Worm (Caenorhabditis elegans) whole organism, early embryonic: ENCODE measurements around the gene T03F6.10.

Source experiments
- aly-1 ChIP-seq: sonication (generic microtip); optimal IDR thresholded peaks from 2 replicates; lab custom pipeline; 2016; ENCODE audit warnings: missing genetic modification characterization, missing compliant biosample characterization
- ama-1 ChIP-seq: fragments of 150-350 bp; optimal IDR thresholded peaks from 2 replicates; lab custom pipeline; 2014
- ceh-13 ChIP-seq: fragments of 200-800 bp; sonication (Bioruptor generic); optimal IDR thresholded peaks from 2 replicates; lab custom pipeline; 2018; ENCODE audit warnings: mild to moderate bottlenecking, missing genetic modification characterization, missing compliant biosample characterization
- ets-7 ChIP-seq: sonication (generic microtip); optimal IDR thresholded peaks from 2 replicates; lab custom pipeline; 2016; ENCODE audit warnings: missing genotype, missing genetic modification characterization, missing compliant biosample characterization
- flt-1 ChIP-seq: fragments of 200-800 bp; sonication (Bioruptor generic); IDR thresholded peaks from 2 replicates; pipeline ENCODE4 v1.3.6; 2022; ENCODE audit warnings: missing genetic modification characterization, missing compliant biosample characterization
- hmbx-1 ChIP-seq: sonication (generic microtip); optimal IDR thresholded peaks from 2 replicates; lab custom pipeline; 2016; ENCODE audit warnings: mild to moderate bottlenecking, missing genetic modification characterization, missing compliant biosample characterization
- hnd-1 ChIP-seq: sonication (generic microtip); optimal IDR thresholded peaks from 2 replicates; lab custom pipeline; 2016; ENCODE audit warnings: missing genetic modification characterization, missing compliant biosample characterization
- pes-1 ChIP-seq: fragments of 200-800 bp; sonication (Bioruptor generic); IDR thresholded peaks from 2 replicates; pipeline ENCODE4 v1.3.6; 2022; ENCODE audit warnings: missing genetic modification reagents, missing genetic modification characterization, missing compliant biosample characterization
- tbx-11 ChIP-seq: fragments of 200-800 bp; sonication (Bioruptor generic); IDR thresholded peaks from 2 replicates; pipeline ENCODE4 v1.3.6; 2022; ENCODE audit warnings: missing genetic modification characterization, missing compliant biosample characterization
- tbx-37 ChIP-seq: fragments of 200-800 bp; sonication (Bioruptor generic); conservative IDR thresholded peaks from 2 replicates; pipeline ENCODE4 v1.3.6; 2022; ENCODE audit warnings: missing genetic modification reagents, missing genetic modification characterization, missing compliant biosample characterization

- TF ChIP-seq ama-1 (lab: Kevin White, UChicago) (no peak), ets-7 (no peak), tbx-11 (no peak), tbx-37 (GFP tag; lab: Robert Waterston, UW) (no peak), ceh-13 (no peak), flt-1 (GFP tag; lab: Robert Waterston, UW) (no peak), aly-1 (tag; lab: Kevin White, UChicago) (no peak), hmbx-1 (tag; lab: Kevin White, UChicago) (no peak), pes-1 (GFP tag; lab: Robert Waterston, UW) (no peak), hnd-1 (tag; lab: Kevin White, UChicago) (no peak)
These were observed 40.8 kb upstream of the T03F6.10 start for ce11 chrIII:13418975-13419374.
